Fruit fly (Drosophila melanogaster): Measurements from ENCODE around the gene CG2767.
A peak's percentile ranks its signal among the peaks of the same experiment; 100 is the strongest.
"Not testable (repeated sequence)": the region's sequence is repeated elsewhere in the genome, so short reads cannot be mapped to it uniquely, and the experiment has no call there.

Gene CG2767

dm6 chr3R:8007595-8008255, at the start of gene CG2767:
Gene CG2767 (minus strand): TSS chr3R:8008110.
- no peak for TF ChIP-seq CG17801 (GFP tag; optimal IDR thresholded peaks at IDR 0.05; ENCODE audit: partially characterized antibody)

- not testable (repeated sequence) for TF ChIP-seq CG17801 (GFP tag; optimal IDR thresholded peaks at IDR 0.05; ENCODE audit: partially characterized antibody)
These were observed 41.5 kb upstream of the CG2767 start, which contains the start of gene CG43061 for dm6 chr3R:8049373-8049772. Gene CG43061 (plus strand): TSS chr3R:8049673.

DNA sequence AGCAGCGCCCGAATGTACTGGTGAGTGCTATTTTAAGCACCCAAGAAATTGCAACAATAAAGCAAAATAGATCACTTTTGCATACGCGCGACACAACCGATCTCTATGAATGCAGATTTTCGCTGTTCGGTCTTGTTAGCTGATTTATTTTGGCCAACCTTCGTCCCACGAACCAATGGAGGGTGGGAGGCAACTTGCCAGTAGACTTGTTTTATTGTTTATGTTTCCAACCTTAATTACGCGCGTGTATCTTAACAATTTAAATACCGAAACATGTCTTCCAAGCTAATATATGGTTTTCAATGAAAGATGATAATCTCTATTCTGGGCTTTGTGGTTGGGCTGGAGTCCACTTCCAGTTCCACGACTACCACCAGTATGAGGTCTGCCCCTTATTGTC, 41.0 kb upstream of the CG2767 start, which contains the start of gene CG43618:
Gene CG43618 (plus strand): TSS at position 301 of the 400 bp plus-strand sequence.
- not testable (repeated sequence) for TF ChIP-seq CG17801 (GFP tag; optimal IDR thresholded peaks at IDR 0.05; ENCODE audit: partially characterized antibody)

- no peak for TF ChIP-seq CG17801 (GFP tag; optimal IDR thresholded peaks at IDR 0.05; ENCODE audit: partially characterized antibody)
These were observed 32.9 kb upstream of the CG2767 start, which contains the start of gene CG43060 for dm6 chr3R:8040843-8041242. Gene CG43060 (plus strand): TSS chr3R:8041224.

DNA sequence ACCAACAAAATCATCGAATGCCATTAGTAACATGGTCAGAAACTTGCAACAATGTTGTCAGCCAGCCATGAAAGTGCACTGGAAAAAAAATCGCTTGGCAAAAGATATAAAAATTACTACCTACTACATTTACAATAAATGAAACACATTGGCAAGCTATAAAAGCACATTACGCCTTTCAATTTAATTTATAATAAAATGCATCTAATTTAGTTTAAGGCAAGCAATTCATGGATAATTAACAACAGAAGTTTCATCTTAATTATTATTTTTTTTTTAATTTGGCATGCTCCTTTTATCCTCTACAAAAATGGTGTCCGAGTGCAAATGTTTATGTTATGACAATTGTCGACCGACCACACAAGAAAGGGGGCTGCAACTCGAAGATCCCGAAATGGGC, 31.0 kb upstream of the CG2767 start:
- TF ChIP-seq CG17801 (GFP tag; optimal IDR thresholded peaks at IDR 0.05; ENCODE audit: partially characterized antibody) = no peak

DNA sequence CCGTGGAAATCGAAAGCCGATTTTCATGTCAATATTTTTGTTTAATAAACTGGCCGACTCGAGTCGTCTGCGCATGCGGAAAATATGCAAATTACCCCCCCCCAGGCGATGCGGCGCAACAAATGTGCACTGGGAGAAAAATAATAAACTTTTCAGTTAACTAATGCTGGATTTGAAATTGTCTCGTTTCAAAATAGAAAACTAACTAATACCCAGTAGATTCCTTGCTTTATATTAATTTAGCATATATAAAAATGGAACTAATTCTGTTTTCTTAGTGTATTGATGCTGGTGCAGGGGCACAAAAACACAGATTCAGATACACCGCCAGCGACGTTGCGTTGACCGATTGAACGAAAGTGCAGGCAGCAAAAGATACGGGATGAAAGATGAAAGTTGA, 30.0 kb upstream of the CG2767 start:
- TF ChIP-seq CG17801 (GFP tag; optimal IDR thresholded peaks at IDR 0.05; ENCODE audit: partially characterized antibody) = no peak

dm6 chr3R:8032923-8033478, 25.1 kb upstream of the CG2767 start, which contains the start of the genes CG11035 and unc-45:
Gene CG11035 (minus strand): TSS chr3R:8033009.
Gene unc-45 (plus strand): TSS chr3R:8033301.
- peak; percentile 32 for TF ChIP-seq CG17801 (GFP tag; optimal IDR thresholded peaks at IDR 0.05; ENCODE audit: partially characterized antibody)

- peak; percentile 28 for TF ChIP-seq CG17801 (GFP tag; optimal IDR thresholded peaks at IDR 0.05; ENCODE audit: partially characterized antibody)
These were observed 22.4 kb upstream of the CG2767 start, which contains the start of the genes CG10903 and CG2747 for dm6 chr3R:8030151-8030899. Gene CG10903 (plus strand): TSS chr3R:8030411. Gene CG2747 (minus strand): TSS chr3R:8030790.

dm6 chr3R:8029496-8030013, 21.6 kb upstream of the CG2767 start, which contains the start of gene ImpE3:
Gene ImpE3 (minus strand): TSS chr3R:8029546.
- no peak for TF ChIP-seq CG17801 (GFP tag; optimal IDR thresholded peaks at IDR 0.05; ENCODE audit: partially characterized antibody)

DNA sequence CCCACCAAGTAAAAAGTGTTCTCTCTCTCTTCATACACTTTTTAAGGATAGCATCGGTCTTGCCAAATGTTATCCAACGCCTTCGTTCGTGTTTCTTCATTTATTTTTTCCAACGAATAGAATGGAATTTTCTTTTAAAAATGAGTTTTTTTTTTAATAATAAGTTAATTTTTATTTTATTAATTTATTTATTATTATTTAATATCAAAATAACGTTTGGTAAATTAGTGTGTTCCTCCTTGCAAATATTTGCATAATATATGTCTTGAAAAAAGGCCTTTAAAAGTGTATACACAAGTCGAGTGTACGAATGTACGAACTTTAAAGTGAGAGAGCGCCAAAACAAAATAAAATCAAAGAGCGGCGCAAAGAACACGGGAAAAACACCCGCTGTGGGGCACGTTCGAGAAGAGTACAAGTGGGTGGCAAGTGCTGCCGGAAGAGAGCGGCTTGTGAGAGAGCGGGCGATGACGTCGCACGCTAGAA, 19.3 kb upstream of the CG2767 start:
- TF ChIP-seq CG17801 (GFP tag; optimal IDR thresholded peaks at IDR 0.05; ENCODE audit: partially characterized antibody) = peak; percentile 16

- TF ChIP-seq CG17801 (GFP tag; optimal IDR thresholded peaks at IDR 0.05; ENCODE audit: partially characterized antibody) = no peak
These were observed 18.6 kb upstream of the CG2767 start for dm6 chr3R:8026515-8026914.

- peak; percentile 66 for TF ChIP-seq CG17801 (GFP tag; optimal IDR thresholded peaks at IDR 0.05; ENCODE audit: partially characterized antibody)
These were observed 5.5 kb upstream of the CG2767 start, which contains the start of the genes CG10435 and Pbp95 for dm6 chr3R:8013121-8014009. Gene CG10435 (minus strand): TSS chr3R:8013201. Gene Pbp95 (plus strand): TSS chr3R:8013791.

DNA sequence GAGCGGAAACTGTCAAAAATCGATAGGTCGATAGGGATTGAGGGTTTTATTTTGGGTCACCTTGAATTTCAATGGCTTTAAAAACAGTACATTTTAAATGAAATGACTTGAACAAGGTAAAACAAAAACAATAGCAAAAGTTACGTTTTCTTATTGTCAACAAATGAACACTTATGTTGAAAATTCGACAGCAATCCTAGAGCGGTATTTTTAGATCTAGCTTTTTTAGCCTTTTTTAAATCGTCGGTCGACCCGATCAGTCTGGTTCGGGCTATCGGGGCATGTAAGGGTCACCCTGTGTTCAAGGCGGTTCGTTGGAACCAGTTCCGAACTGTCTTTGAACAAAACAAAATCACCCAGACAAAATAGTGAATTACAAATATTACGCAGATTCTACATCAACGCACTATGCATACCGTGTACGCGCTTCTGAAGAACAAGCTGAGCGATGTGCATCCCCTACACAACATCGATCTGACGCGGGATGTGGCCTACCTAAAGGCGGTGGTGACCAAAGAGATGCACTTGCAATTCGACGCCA, 1.2 kb upstream of the CG2767 start, which contains the start of the genes CG11052 and CG3223:
Gene CG11052 (minus strand): TSS at position 218 of the 541 bp plus-strand sequence.
Gene CG3223 (plus strand): TSS at position 321 of the 541 bp plus-strand sequence.
- TF ChIP-seq CG17801 (GFP tag; optimal IDR thresholded peaks at IDR 0.05; ENCODE audit: partially characterized antibody) = peak; percentile 26
